Worm (Caenorhabditis elegans) whole organism, midembryonic: ENCODE measurements around the gene rps-3.

ENCODE experiments used
- T22C8.4 ChIP-seq: fragments of 200-800 bp; sonication (Bioruptor generic); IDR thresholded peaks from 2 replicates; pipeline ENCODE4 v1.3.6; 2022; ENCODE audit warnings: missing genetic modification characterization, missing compliant biosample characterization
- cog-1 ChIP-seq: sonication (generic microtip); optimal IDR thresholded peaks from 2 replicates; lab custom pipeline; 2016; ENCODE audit warnings: missing genetic modification characterization, missing compliant biosample characterization
- flt-1 ChIP-seq: fragments of 200-800 bp; sonication (Bioruptor generic); IDR thresholded peaks from 2 replicates; pipeline ENCODE4 v1.3.6; 2022; ENCODE audit warnings: missing genetic modification characterization, missing compliant biosample characterization
- klf-2 ChIP-seq: fragments of 200-800 bp; sonication (Bioruptor generic); conservative IDR thresholded peaks from 2 replicates; pipeline ENCODE4 v1.3.6; 2022; ENCODE audit warnings: missing genetic modification reagents, missing genetic modification characterization, missing compliant biosample characterization
- med-1 ChIP-seq: sonication (generic microtip); optimal IDR thresholded peaks from 2 replicates; lab custom pipeline; 2017; ENCODE audit warnings: missing genetic modification characterization, mild to moderate bottlenecking, missing compliant biosample characterization, antibody characterized with exemption, missing genetic modification reagents; ENCODE audit not compliant: insufficient read depth
- tab-1 ChIP-seq: fragments of 200-800 bp; sonication (Bioruptor generic); IDR thresholded peaks from 2 replicates; pipeline ENCODE4 v1.3.6; 2022; ENCODE audit warnings: missing genetic modification characterization, missing compliant biosample characterization
- ztf-23 ChIP-seq: fragments of 200-800 bp; sonication (Bioruptor generic); IDR thresholded peaks from 2 replicates; pipeline ENCODE4 v1.3.6; 2022; ENCODE audit warnings: missing genetic modification reagents, missing genetic modification characterization, missing compliant biosample characterization
- ztf-29 ChIP-seq: fragments of 200-800 bp; sonication (Bioruptor generic); IDR thresholded peaks from 2 replicates; pipeline ENCODE4 v1.3.6; 2022; ENCODE audit warnings: missing genetic modification reagents, missing genetic modification characterization, missing compliant biosample characterization

ce11 chrIII:6179062-6179461 is 27.5 kb upstream of the rps-3 start:
- TF ChIP-seq ztf-23 (GFP tag; lab: Robert Waterston, UW) = no peak
- no peak for TF ChIP-seq T22C8.4
- TF ChIP-seq flt-1 = no peak
- TF ChIP-seq ztf-29 (GFP tag; lab: Robert Waterston, UW) = no peak
- TF ChIP-seq klf-2 (GFP tag; lab: Robert Waterston, UW) = no peak
- no peak for TF ChIP-seq med-1
- TF ChIP-seq cog-1 = no peak
- no peak for TF ChIP-seq tab-1 (GFP tag; lab: Robert Waterston, UW)
